Worm (Caenorhabditis elegans): ENCODE measurements around the gene ani-2.

ani-2 gene

DNA sequence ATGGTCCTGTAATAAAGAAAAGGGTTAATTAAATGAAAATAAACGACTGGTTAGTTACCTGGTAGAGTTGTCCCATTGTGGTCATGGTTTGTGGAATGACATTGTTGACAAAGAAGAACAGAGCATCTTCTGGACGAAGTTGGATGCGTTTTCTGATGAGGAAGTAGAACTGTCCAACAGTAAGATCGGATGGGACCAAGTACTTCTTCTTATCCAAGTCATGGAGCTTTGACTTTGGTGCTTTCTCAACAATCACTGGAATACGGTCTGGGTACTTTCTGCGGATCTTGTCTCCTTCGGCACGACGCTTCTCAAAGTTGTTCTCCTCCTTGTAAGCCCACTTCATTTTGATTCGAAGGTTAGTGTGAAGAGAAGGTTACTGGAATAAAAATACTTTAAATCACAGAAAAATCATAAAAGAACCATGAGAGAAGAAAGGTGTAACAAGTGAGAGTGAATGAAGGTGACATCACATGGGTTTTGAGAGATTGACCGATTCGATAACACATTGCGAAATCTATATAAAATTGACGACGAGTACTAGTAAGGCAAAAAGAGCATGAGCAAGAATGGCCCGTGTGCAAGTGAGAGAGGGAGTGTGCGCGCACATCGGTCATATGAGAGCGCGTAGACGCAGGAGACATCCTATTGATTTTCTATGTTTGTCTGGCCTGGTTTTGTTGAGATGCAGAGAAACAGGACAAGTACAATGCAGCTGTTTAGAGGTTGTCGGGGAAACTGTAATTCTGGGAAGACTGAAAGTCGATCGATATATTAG lies 17.6 kb downstream of the ani-2 start, which contains the start of gene lgg-1 (continued):
- no peak for TF ChIP-seq nhr-232 (tag; optimal IDR thresholded peaks at IDR 0.05)
- TF ChIP-seq C38D4.7 (GFP tag; optimal IDR thresholded peaks at IDR 0.05) = no peak
- TF ChIP-seq pag-3 (tag; optimal IDR thresholded peaks at IDR 0.05; ENCODE audit: borderline replicate concordance) = no peak
- TF ChIP-seq ceh-30 (tag; optimal IDR thresholded peaks at IDR 0.05) = no peak
- no peak for TF ChIP-seq ceh-45 (GFP tag; IDR thresholded peaks at IDR 0.05)
- no peak for TF ChIP-seq ahr-1 (tag; optimal IDR thresholded peaks at IDR 0.05)
- TF ChIP-seq ztf-16 (tag; optimal IDR thresholded peaks at IDR 0.05) = no peak
- TF ChIP-seq ceh-22 (tag; optimal IDR thresholded peaks at IDR 0.05) = no peak
- TF ChIP-seq ceh-48 (tag; optimal IDR thresholded peaks at IDR 0.05) = peak; percentile 95
- TF ChIP-seq hlh-30 (tag; optimal IDR thresholded peaks at IDR 0.05; ENCODE audit: insufficient read depth) = peak; percentile 89
- no peak for TF ChIP-seq C08G9.2 (tag; optimal IDR thresholded peaks at IDR 0.05)
- TF ChIP-seq unc-55 (GFP tag; optimal IDR thresholded peaks at IDR 0.05) = peak; percentile 2
- no peak for TF ChIP-seq F13H6.1 (tag; optimal IDR thresholded peaks at IDR 0.05)

DNA sequence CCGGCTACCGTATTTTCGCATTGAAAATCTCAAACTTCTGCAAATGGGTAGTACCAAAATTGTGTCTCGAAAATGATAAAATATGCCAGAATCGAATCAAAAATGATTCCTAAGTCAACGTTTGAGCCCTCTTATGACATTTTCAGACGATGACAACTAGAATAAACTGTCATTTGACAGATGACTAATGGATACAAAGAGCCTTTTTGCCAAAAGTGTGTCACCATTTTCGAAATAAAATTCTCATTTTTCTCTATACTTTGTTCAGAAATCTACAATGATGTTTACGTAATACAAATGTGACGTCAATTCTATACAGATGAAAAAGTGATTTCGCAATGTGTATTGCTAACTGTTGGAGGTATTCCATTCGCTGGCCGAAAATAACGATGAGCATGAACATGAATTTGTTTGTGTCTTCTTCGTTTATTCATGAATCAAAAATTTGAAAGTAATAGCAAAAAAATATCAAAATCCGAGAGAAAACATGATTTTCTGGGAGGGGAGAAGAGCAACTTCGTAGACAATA lies 18.6 kb downstream of the ani-2 start:
- TF ChIP-seq elt-4 (tag; optimal IDR thresholded peaks at IDR 0.05) (no peak), ama-1 (optimal IDR thresholded peaks at IDR 0.05) (peak; percentile 77)

DNA sequence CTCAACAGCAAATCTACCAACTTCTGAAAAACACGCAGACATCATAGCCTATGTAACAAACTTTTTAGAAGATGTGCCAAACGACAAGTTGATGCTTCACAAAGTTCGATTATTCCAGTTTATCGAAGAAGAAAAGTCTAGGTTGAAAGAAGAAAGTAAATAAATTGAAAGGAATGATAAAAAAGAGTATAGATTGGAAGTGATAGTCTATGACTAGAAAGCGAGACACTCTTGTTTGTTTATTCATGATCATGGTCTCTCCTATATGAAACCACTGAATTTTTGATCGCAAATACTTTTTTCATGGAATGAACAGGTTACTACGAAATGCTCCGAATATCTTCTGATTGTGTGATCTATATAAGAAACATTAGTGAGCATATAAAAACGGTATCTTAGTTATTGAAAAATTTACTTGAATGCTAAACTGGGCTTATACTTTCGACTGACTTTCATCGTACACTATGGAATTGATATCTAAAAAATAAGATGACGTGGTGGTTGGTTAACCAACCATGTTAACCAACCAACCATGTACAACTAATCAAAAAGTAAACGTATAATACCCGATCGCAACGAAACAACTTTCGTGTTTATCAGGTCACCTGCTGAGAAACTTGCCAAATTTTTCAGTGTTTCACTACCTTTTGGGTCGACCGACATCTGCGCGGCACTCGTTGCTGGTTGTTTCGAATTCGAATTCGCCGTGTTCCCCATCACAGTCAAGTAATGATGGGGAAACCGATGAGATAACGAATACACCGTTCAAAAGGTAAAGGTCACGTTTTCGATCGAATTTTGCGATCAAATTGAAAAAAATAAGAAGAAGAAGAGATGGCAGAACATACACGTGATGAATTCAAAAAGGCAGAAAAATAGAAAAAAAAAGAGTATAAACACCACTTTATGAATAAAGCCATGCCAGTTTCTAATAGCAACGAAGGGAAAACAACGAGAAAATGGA lies 19.7 kb downstream of the ani-2 start, which contains the start of gene C32D5.8:
C32D5.8 (minus strand) TSS at position 770 of the 964 bp plus-strand sequence.
- TF ChIP-seq pat-9 (tag; optimal IDR thresholded peaks at IDR 0.05) (no peak), K09A11.1 (tag; optimal IDR thresholded peaks at IDR 0.05; ENCODE audit: insufficient read depth) (no peak), ceh-2 (tag; optimal IDR thresholded peaks at IDR 0.05) (no peak)

DNA sequence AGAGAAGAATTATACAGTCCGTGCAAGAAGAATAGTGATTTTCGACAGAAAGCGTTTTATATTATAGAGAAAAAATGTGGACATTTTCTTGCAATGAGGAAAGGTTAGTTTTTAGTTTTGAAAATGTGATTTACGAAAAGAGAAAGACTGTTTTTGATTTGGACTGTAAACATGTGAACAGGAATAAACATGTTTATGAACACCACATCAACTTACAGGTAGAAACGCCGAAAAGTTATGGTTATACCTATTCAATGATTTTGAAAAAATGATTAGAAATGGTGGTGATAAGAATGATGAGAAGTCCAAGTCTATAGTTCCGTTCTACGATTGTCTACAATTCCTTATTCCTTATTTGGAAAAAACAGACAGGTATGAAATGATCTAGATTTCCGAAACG lies 20.7 kb downstream of the ani-2 start:
- TF ChIP-seq ceh-22 (tag; optimal IDR thresholded peaks at IDR 0.05) (no peak), syd-9 (tag; optimal IDR thresholded peaks at IDR 0.05) (no peak), gmeb-2 (tag; optimal IDR thresholded peaks at IDR 0.05) (no peak), unc-42 (tag; optimal IDR thresholded peaks at IDR 0.05) (no peak), nhr-11 (tag; optimal IDR thresholded peaks at IDR 0.05) (no peak), Y22D7AL.16 (tag; optimal IDR thresholded peaks at IDR 0.05) (no peak), elt-2 (tag; optimal IDR thresholded peaks at IDR 0.05) (no peak), elt-4 (tag; optimal IDR thresholded peaks at IDR 0.05) (no peak), K02D7.2 (tag; optimal IDR thresholded peaks at IDR 0.05) (no peak), F13H6.1 (tag; optimal IDR thresholded peaks at IDR 0.05) (no peak), pqm-1 (tag; optimal IDR thresholded peaks at IDR 0.05) (no peak), ets-4 (tag; optimal IDR thresholded peaks at IDR 0.05) (no peak), ceh-34 (tag; optimal IDR thresholded peaks at IDR 0.05) (no peak), ama-1 (optimal IDR thresholded peaks at IDR 0.05) (no peak), ceh-9 (tag; optimal IDR thresholded peaks at IDR 0.05) (no peak), pat-9 (tag; optimal IDR thresholded peaks at IDR 0.05) (no peak), fkh-6 (tag; optimal IDR thresholded peaks at IDR 0.05) (no peak), npax-4 (tag; optimal IDR thresholded peaks at IDR 0.05) (no peak), ceh-2 (tag; optimal IDR thresholded peaks at IDR 0.05) (no peak)

DNA sequence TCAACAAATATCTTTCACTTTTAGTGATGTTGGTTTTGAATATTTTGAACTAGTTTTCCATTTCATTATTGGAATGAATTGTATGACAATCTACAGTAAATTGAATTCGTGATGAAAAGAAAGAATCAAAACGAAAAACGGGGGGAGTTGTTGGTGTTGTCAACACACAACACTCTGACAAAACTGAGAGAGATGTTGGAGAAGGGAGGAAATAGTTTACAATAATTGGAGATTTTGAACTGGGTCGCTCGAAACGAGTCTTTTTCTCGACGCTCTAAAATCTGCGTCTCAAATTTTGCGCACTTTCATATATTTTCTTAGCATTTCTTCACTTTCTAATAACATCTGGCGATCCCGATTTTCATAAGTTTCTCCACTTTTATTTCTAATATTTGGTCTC lies 21.3 kb downstream of the ani-2 start, which contains the start of gene txt-18:
txt-18 (plus strand) TSS at position 180 of the 400 bp plus-strand sequence.
- TF ChIP-seq elt-2 (tag; optimal IDR thresholded peaks at IDR 0.05) = no peak

Data from whole organism, late embryonic.